Fruit fly (Drosophila melanogaster) whole organism, embryonic: ENCODE measurements around the gene CG3117.
A peak's percentile ranks its signal among the peaks of the same experiment; 100 is the strongest.

Experiments
- CG10209 ChIP-seq: fragments of 200-800 bp; sonication (Bioruptor generic); optimal IDR thresholded peaks from 3 replicates; lab custom pipeline; 2017; ENCODE audit warnings: missing biosample characterization, mild to moderate bottlenecking, missing genetic modification characterization, missing genetic modification reagents
- CG10274 ChIP-seq: fragments of 200-800 bp; sonication (Bioruptor generic); optimal IDR thresholded peaks from 3 replicates; lab custom pipeline; 2017; ENCODE audit warnings: missing biosample characterization, mild to moderate bottlenecking, missing genetic modification characterization
- CG10462 ChIP-seq: fragments of 200-800 bp; sonication (Bioruptor generic); optimal IDR thresholded peaks from 2 replicates; lab custom pipeline; 2016; ENCODE audit warnings: missing biosample characterization, missing genetic modification characterization
- CG10959 ChIP-seq: fragments of 200-800 bp; sonication (Bioruptor generic); IDR thresholded peaks from 2 replicates; pipeline ENCODE4 v1.3.6; 2022; ENCODE audit warnings: missing biosample characterization, missing genetic modification characterization
- CG11398 ChIP-seq: fragments of 200-800 bp; sonication (Bioruptor generic); optimal IDR thresholded peaks from 2 replicates; lab custom pipeline; 2016; ENCODE audit warnings: missing biosample characterization, missing genetic modification characterization
- CG11456 ChIP-seq: fragments of 200-800 bp; sonication (Bioruptor generic); IDR thresholded peaks from 3 replicates; pipeline ENCODE4 v1.3.6; 2022; ENCODE audit warnings: missing biosample characterization, missing genetic modification characterization
- CG15601 ChIP-seq: fragments of 200-800 bp; sonication (Bioruptor generic); optimal IDR thresholded peaks from 3 replicates; lab custom pipeline; 2019; ENCODE audit warnings: missing biosample characterization, mild to moderate bottlenecking, missing genetic modification characterization, moderate library complexity
- CG16813 ChIP-seq: fragments of 200-800 bp; sonication (Bioruptor generic); IDR thresholded peaks from 3 replicates; pipeline ENCODE4 v1.3.6; 2022; ENCODE audit warnings: missing biosample characterization, missing genetic modification characterization; ENCODE audit not compliant: partially characterized antibody
- CG17385 ChIP-seq: fragments of 200-800 bp; sonication (Bioruptor generic); optimal IDR thresholded peaks from 3 replicates; lab custom pipeline; 2018; ENCODE audit warnings: missing biosample characterization, mild to moderate bottlenecking, missing genetic modification characterization
- CG30020 ChIP-seq: fragments of 200-800 bp; optimal IDR thresholded peaks from 2 replicates; lab custom pipeline; 2019; ENCODE audit warnings: missing biosample characterization, mild to moderate bottlenecking, missing genetic modification characterization, moderate library complexity
- CG31224 ChIP-seq: fragments of 200-800 bp; sonication (Bioruptor generic); IDR thresholded peaks from 2 replicates; pipeline ENCODE4 v1.3.6; 2022; ENCODE audit warnings: missing biosample characterization, missing genetic modification characterization
- CG31365 ChIP-seq: fragments of 200-800 bp; sonication (Bioruptor generic); optimal IDR thresholded peaks from 2 replicates; lab custom pipeline; 2018; ENCODE audit warnings: missing biosample characterization, mild to moderate bottlenecking, missing genetic modification characterization
- CG4730 ChIP-seq: fragments of 200-800 bp; sonication (Bioruptor generic); IDR thresholded peaks from 2 replicates; pipeline ENCODE4 v1.3.6; 2022; ENCODE audit warnings: missing biosample characterization, missing genetic modification characterization
- CG4820 ChIP-seq: fragments of 200-800 bp; sonication (Bioruptor generic); optimal IDR thresholded peaks from 3 replicates; lab custom pipeline; 2016; ENCODE audit warnings: missing biosample characterization, missing genetic modification characterization
- CG5180 ChIP-seq: fragments of 200-800 bp; sonication (Bioruptor generic); optimal IDR thresholded peaks from 3 replicates; lab custom pipeline; 2017; ENCODE audit warnings: missing biosample characterization, missing genetic modification characterization, mild to moderate bottlenecking, moderate library complexity, missing genetic modification reagents
- CG8290 ChIP-seq, 3 experiments: fragments of 200-800 bp; sonication (Bioruptor generic); optimal IDR thresholded peaks; 2 replicates each; lab custom pipeline; 2016 to 2019; ENCODE audit warnings: missing biosample characterization in 3 of 3, missing genetic modification characterization in 3 of 3, mild to moderate bottlenecking in 2 of 3, moderate library complexity in 1 of 3
- CTCF ChIP-seq: fragments of 200-800 bp; sonication (Bioruptor generic); optimal IDR thresholded peaks from 2 replicates; lab custom pipeline; 2017; ENCODE audit warnings: missing biosample characterization, mild to moderate bottlenecking, missing genetic modification characterization, moderate library complexity
- Chrac-16 ChIP-seq: fragments of 200-800 bp; sonication (Bioruptor generic); optimal IDR thresholded peaks from 3 replicates; lab custom pipeline; 2016; ENCODE audit warnings: missing biosample characterization, missing genetic modification characterization
- D ChIP-seq, 2 experiments: fragments of 200-800 bp in 1 of 2; fragments of >200 bp in 1 of 2; sonication (Bioruptor generic) in 1 of 2; optimal IDR thresholded peaks; 2 replicates in 1 of 2; 3 replicates in 1 of 2; lab custom pipeline; 2017; ENCODE audit warnings: mild to moderate bottlenecking in 1 of 2, missing biosample characterization in 1 of 2, missing genetic modification characterization in 1 of 2, missing genetic modification reagents in 1 of 2
- Deaf1 ChIP-seq: fragments of 200-800 bp; optimal IDR thresholded peaks from 3 replicates; lab custom pipeline; 2019; ENCODE audit warnings: missing biosample characterization, mild to moderate bottlenecking, missing genetic modification characterization, moderate library complexity
- Eip74EF ChIP-seq, 2 experiments: fragments of 200-800 bp in 1 of 2; fragments of >200 bp in 1 of 2; sonication (Bioruptor generic) in 1 of 2; optimal IDR thresholded peaks; 2 replicates each; lab custom pipeline; 2017 to 2019; ENCODE audit warnings: missing biosample characterization in 2 of 2, missing genetic modification characterization in 2 of 2, mild to moderate bottlenecking in 1 of 2, moderate library complexity in 1 of 2
- Fer1 ChIP-seq: fragments of 200-800 bp; sonication (Bioruptor generic); optimal IDR thresholded peaks from 2 replicates; lab custom pipeline; 2017; ENCODE audit warnings: missing biosample characterization, mild to moderate bottlenecking, missing genetic modification characterization
- Lhr ChIP-seq: fragments of 200-800 bp; sonication (Bioruptor generic); optimal IDR thresholded peaks from 3 replicates; lab custom pipeline; 2017; ENCODE audit warnings: mild to moderate bottlenecking, missing biosample characterization, missing genetic modification reagents, missing genetic modification characterization
- MTF-1 ChIP-seq: fragments of 200-800 bp; sonication (Bioruptor generic); optimal IDR thresholded peaks from 2 replicates; lab custom pipeline; 2018; ENCODE audit warnings: missing biosample characterization, mild to moderate bottlenecking, missing genetic modification characterization, borderline replicate concordance
- Med ChIP-seq: fragments of 200-800 bp; sonication (Bioruptor generic); peaks from one replicate; lab custom pipeline; 2016; ENCODE audit warnings: missing biosample characterization, missing genetic modification characterization, mild to moderate bottlenecking, inconsistent platforms, moderate library complexity
- NK7.1 ChIP-seq: fragments of 200-800 bp; sonication (Bioruptor generic); optimal IDR thresholded peaks from 3 replicates; lab custom pipeline; 2016; ENCODE audit warnings: missing biosample characterization, missing genetic modification characterization
- Nf-YB ChIP-seq: fragments of 200-800 bp; sonication (Bioruptor generic); optimal IDR thresholded peaks from 3 replicates; lab custom pipeline; 2019; ENCODE audit warnings: missing biosample characterization, mild to moderate bottlenecking, missing genetic modification characterization, moderate library complexity
- Sox102F ChIP-seq: fragments of 200-800 bp; sonication (Bioruptor generic); optimal IDR thresholded peaks from 2 replicates; lab custom pipeline; 2018; ENCODE audit warnings: missing biosample characterization, mild to moderate bottlenecking, missing genetic modification characterization, moderate library complexity
- Stat92E ChIP-seq, 3 experiments: fragments of >200 bp in 2 of 3; fragments of 200-800 bp in 1 of 3; sonication (Bioruptor generic) in 1 of 3; optimal IDR thresholded peaks; 2 replicates each; lab custom pipeline; 2017 to 2019; ENCODE audit warnings: missing biosample characterization in 3 of 3, missing genetic modification characterization in 3 of 3, mild to moderate bottlenecking in 1 of 3, moderate library complexity in 1 of 3
- Tbp ChIP-seq: fragments of >200 bp; optimal IDR thresholded peaks from 2 replicates; lab custom pipeline; 2018; ENCODE audit warnings: missing biosample characterization, missing genetic modification characterization
- YL-1 ChIP-seq: fragments of 200-800 bp; sonication (Bioruptor generic); optimal IDR thresholded peaks from 3 replicates; lab custom pipeline; 2017; ENCODE audit warnings: missing biosample characterization, mild to moderate bottlenecking, missing genetic modification characterization
- ap ChIP-seq: fragments of 200-800 bp; sonication (Bioruptor generic); IDR thresholded peaks from 2 replicates; pipeline ENCODE4 v1.3.6; 2022; ENCODE audit warnings: missing biosample characterization, missing genetic modification characterization
- bigmax ChIP-seq: fragments of 200-800 bp; sonication (Bioruptor generic); optimal IDR thresholded peaks from 2 replicates; lab custom pipeline; 2018; ENCODE audit warnings: missing biosample characterization, mild to moderate bottlenecking, missing genetic modification characterization
- corto ChIP-seq: fragments of 200-800 bp; sonication (Bioruptor generic); optimal IDR thresholded peaks from 2 replicates; lab custom pipeline; 2016; ENCODE audit warnings: missing biosample characterization, mild to moderate bottlenecking, missing genetic modification characterization, moderate library complexity
- croc ChIP-seq: fragments of 200-800 bp; sonication (Bioruptor generic); conservative IDR thresholded peaks from 3 replicates; pipeline ENCODE4 v1.3.6; 2022; ENCODE audit warnings: missing biosample characterization, missing genetic modification characterization
- disco-r ChIP-seq: fragments of 200-800 bp; sonication (Bioruptor generic); optimal IDR thresholded peaks from 2 replicates; lab custom pipeline; 2016; ENCODE audit warnings: missing biosample characterization, missing genetic modification characterization
- fu2 ChIP-seq: fragments of 200-800 bp; sonication (Bioruptor generic); optimal IDR thresholded peaks from 2 replicates; lab custom pipeline; 2016; ENCODE audit warnings: missing biosample characterization, missing genetic modification characterization
- kay ChIP-seq: fragments of 200-800 bp; sonication (Bioruptor generic); optimal IDR thresholded peaks from 2 replicates; lab custom pipeline; 2016; ENCODE audit warnings: missing biosample characterization, missing genetic modification characterization
- knrl ChIP-seq: fragments of 200-800 bp; sonication (Bioruptor generic); IDR thresholded peaks from 3 replicates; pipeline ENCODE4 v1.3.6; 2022; ENCODE audit warnings: missing biosample characterization, missing genetic modification characterization; ENCODE audit not compliant: partially characterized antibody
- nerfin-1 ChIP-seq: fragments of 200-800 bp; sonication (Bioruptor generic); optimal IDR thresholded peaks from 3 replicates; lab custom pipeline; 2019; ENCODE audit warnings: missing biosample characterization, mild to moderate bottlenecking, missing genetic modification characterization, moderate library complexity
- pita ChIP-seq: fragments of 200-800 bp; sonication (Bioruptor generic); optimal IDR thresholded peaks from 2 replicates; lab custom pipeline; 2017; ENCODE audit warnings: missing biosample characterization, mild to moderate bottlenecking, missing genetic modification characterization
- pum ChIP-seq: fragments of 200-800 bp; sonication (Bioruptor generic); optimal IDR thresholded peaks from 2 replicates; lab custom pipeline; 2016; ENCODE audit warnings: missing biosample characterization, missing genetic modification characterization
- row ChIP-seq: fragments of 200-800 bp; sonication (Bioruptor generic); IDR thresholded peaks from 3 replicates; pipeline ENCODE4 v1.3.6; 2022; ENCODE audit warnings: missing biosample characterization, missing genetic modification characterization
- sob ChIP-seq: fragments of 200-800 bp; sonication (Bioruptor generic); IDR thresholded peaks from 2 replicates; pipeline ENCODE4 v1.3.6; 2022; ENCODE audit warnings: missing biosample characterization, missing genetic modification characterization
- stwl ChIP-seq: fragments of 200-800 bp; sonication (Bioruptor generic); optimal IDR thresholded peaks from 3 replicates; lab custom pipeline; 2018; ENCODE audit warnings: missing biosample characterization, mild to moderate bottlenecking, missing genetic modification characterization, moderate library complexity
- trem ChIP-seq: fragments of 200-800 bp; optimal IDR thresholded peaks from 3 replicates; lab custom pipeline; 2019; ENCODE audit warnings: missing biosample characterization, mild to moderate bottlenecking, missing genetic modification characterization, moderate library complexity
- vnd ChIP-seq: fragments of 200-800 bp; sonication (Bioruptor generic); IDR thresholded peaks from 3 replicates; pipeline ENCODE4 v1.3.6; 2022; ENCODE audit warnings: missing biosample characterization, missing genetic modification characterization; ENCODE audit not compliant: partially characterized antibody
- vvl ChIP-seq: fragments of 200-800 bp; sonication (Bioruptor generic); IDR thresholded peaks from 2 replicates; pipeline ENCODE4 v1.3.6; 2022; ENCODE audit warnings: missing biosample characterization, missing genetic modification characterization
- zen2 ChIP-seq: fragments of 200-800 bp; sonication (Bioruptor generic); IDR thresholded peaks from 3 replicates; pipeline ENCODE4 v1.3.6; 2022; ENCODE audit warnings: missing biosample characterization, missing genetic modification characterization; ENCODE audit not compliant: partially characterized antibody

Gene CG3117

DNA sequence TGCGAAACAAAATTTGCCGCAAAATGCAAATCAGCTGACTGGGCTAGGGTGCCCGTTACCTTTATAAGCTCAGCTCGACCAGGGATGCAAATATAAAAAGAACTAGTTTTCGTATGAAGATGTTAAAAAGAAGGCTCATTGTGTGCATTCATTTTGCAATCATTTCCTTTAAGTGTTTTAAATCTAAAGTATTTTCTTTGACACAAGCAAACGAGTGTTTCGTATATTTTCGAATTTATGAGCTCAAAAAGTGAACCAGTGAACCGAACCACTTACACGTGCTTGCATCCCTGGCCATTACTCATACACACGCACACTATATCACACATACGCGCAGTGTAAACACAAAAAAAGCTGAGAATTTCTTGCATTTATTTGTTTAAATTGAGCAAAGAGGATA is 31.2 kb upstream of the CG3117 start, which contains the start of the genes Prx6a and Sbat (continued):
- TF ChIP-seq NK7.1 (GFP tag; lab: Kevin White, UChicago) (no peak), Chrac-16 (GFP tag; lab: Kevin White, UChicago) (peak; percentile 49), sob (peak; percentile 75), pita (no peak), CG31224 (GFP tag; lab: Robert Waterston, UW) (peak; percentile 44; the same call in 1 of the 2 replicates), kay (peak; percentile 78), knrl (GFP tag; lab: Robert Waterston, UW) (peak; percentile 65), Nf-YB (peak; percentile 30), pum (GFP tag; lab: Kevin White, UChicago) (peak; percentile 77), CG30020 (tag; lab: Kevin White, UChicago) (peak; percentile 59), Tbp (no peak), ap (no peak), Lhr (GFP tag; lab: Kevin White, UChicago) (peak; percentile 55), CG15601 (tag; lab: Kevin White, UChicago) (peak; percentile 53), CG16813 (GFP tag; lab: Robert Waterston, UW) (peak; percentile 36; the same call in 1 of the 3 replicates), YL-1 (no peak), Med (GFP tag; lab: Kevin White, UChicago) (peak; percentile 95), CG10462 (GFP tag; lab: Kevin White, UChicago) (peak; percentile 7), D (optimal IDR thresholded peaks at IDR 0.05; lab: Kevin White, UChicago) (no peak), D (GFP tag; optimal IDR thresholded peaks at IDR 0.05; lab: Kevin White, UChicago) (peak; percentile 40), vvl (peak; percentile 85), bigmax (GFP tag; lab: Kevin White, UChicago) (no peak), Eip74EF (GFP tag; optimal IDR thresholded peaks at IDR 0.05; lab: Kevin White, UChicago) (no peak), Fer1 (GFP tag; lab: Kevin White, UChicago) (peak; percentile 81), Sox102F (peak; percentile 53), trem (tag; lab: Kevin White, UChicago) (peak; percentile 79), MTF-1 (GFP tag; lab: Kevin White, UChicago) (no peak), CG11456 (GFP tag; lab: Robert Waterston, UW) (0 out of 3 replicates have a peak, but pooled peaks have one; percentile 65), CG31365 (peak; percentile 35), vnd (GFP tag; lab: Robert Waterston, UW) (no peak), CG11398 (peak; percentile 62), stwl (tag; lab: Kevin White, UChicago) (peak; percentile 66), disco-r (GFP tag; lab: Kevin White, UChicago) (peak; percentile 51), Stat92E (GFP tag; optimal IDR thresholded peaks at IDR 0.05; lab: Kevin White, UChicago) (peak in 1 of 3 experiments; percentile 35), CG10959 (no peak), CTCF (peak; percentile 17), CG10274 (GFP tag; lab: Kevin White, UChicago) (peak; percentile 40), Deaf1 (tag; lab: Kevin White, UChicago) (peak; percentile 35), CG10209 (GFP tag; lab: Kevin White, UChicago) (peak; percentile 59), CG17385 (peak; percentile 53), nerfin-1 (peak; percentile 68), CG5180 (GFP tag; lab: Kevin White, UChicago) (peak; percentile 25), corto (GFP tag; lab: Kevin White, UChicago) (no peak), row (GFP tag; lab: Robert Waterston, UW) (peak; percentile 97), croc (GFP tag; lab: Robert Waterston, UW) (peak; percentile 73), CG4820 (GFP tag; lab: Kevin White, UChicago) (peak; percentile 64), zen2 (GFP tag; lab: Robert Waterston, UW) (no peak), CG8290 (GFP tag; optimal IDR thresholded peaks at IDR 0.05; lab: Kevin White, UChicago) (peak; percentile 60), CG8290 (tag; optimal IDR thresholded peaks at IDR 0.05; lab: Kevin White, UChicago) (peak; percentile 55 to 69), fu2 (GFP tag; lab: Kevin White, UChicago) (peak; percentile 66), CG4730 (GFP tag; lab: Robert Waterston, UW) (0 out of 2 replicates have a peak, but pooled peaks have one; percentile 28)
